Worm (Caenorhabditis elegans): ENCODE data around the gene srd-21.
"Not testable (repeated sequence)": the region's sequence is repeated elsewhere in the genome, so short reads cannot be mapped to it uniquely, and the experiment has no call there.

The srd-21 gene

DNA sequence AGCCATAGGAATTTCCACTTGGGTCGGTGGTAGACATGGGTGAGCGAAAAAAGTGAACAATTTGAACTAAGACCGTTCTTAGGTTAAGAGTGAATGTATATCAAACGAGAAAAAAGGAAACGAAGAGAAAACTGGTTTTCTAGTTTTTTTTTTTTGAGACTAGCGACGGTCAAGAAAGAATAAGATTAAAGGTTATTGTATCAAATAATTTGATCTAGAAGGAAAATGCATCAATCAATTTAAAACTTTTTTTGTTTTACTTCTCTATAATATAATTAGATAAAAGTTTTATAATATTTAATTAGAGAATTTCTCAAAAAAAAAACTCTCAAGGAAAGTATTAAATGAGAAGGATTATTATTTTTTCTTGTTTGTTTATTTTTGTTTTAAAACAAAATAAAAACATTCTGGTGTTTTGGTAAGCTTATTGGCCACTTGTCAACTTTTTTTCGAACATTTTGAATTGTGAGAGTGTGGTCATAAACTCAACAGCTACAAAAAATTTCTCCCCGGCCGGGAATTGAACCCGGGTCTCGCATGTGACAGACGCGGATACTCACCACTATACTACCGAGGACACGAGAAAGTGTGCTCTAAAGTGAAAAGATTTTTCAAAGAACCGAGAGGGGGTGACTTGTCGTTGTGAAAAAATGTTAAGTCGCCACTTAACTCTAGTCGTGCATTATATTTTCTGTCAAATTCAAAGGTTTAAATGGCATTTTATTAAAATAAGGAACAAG is 15.7 kb downstream of the srd-21 start, which contains the start of gene W06G6.17:
W06G6.17 (minus strand) TSS at position 51 of the 740 bp plus-strand sequence.
- TF ChIP-seq zag-1 (tag; optimal IDR thresholded peaks at IDR 0.05) = no peak
- peak; percentile 11 for TF ChIP-seq elt-2 (tag; optimal IDR thresholded peaks at IDR 0.05)

DNA sequence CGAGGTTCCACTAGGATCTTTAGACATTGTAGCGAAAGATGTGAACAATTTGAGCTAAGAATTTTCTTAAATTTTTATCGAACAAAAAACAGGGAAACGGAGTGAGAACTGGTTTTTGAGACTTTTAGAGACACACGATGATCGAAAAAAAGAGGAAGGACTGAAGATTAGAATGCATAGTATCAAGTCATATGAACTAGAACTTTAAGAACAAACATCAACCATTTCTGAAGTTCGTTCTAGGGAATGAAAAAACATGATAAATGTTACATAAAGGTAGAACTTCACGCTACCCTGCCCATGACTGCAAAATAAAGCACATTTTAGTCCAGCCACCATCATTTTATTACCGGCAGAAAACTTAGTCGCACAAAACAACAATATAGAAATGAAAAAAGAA is 16.7 kb downstream of the srd-21 start, which contains the start of gene W06G6.9:
W06G6.9 (minus strand) TSS at position 101 of the 400 bp plus-strand sequence.
- TF ChIP-seq ztf-11 (tag; optimal IDR thresholded peaks at IDR 0.05) (no peak), nhr-43 (tag; optimal IDR thresholded peaks at IDR 0.05; ENCODE audit: poor library complexity, severe bottlenecking) (no peak), pqm-1 (tag; optimal IDR thresholded peaks at IDR 0.05) (no peak), nhr-12 (tag; optimal IDR thresholded peaks at IDR 0.05) (no peak), daf-12 (tag; optimal IDR thresholded peaks at IDR 0.05) (no peak), lin-15B (tag; optimal IDR thresholded peaks at IDR 0.05) (no peak), nhr-25 (tag; optimal IDR thresholded peaks at IDR 0.05) (no peak), eor-1 (tag; optimal IDR thresholded peaks at IDR 0.05) (no peak), ztf-4 (tag; optimal IDR thresholded peaks at IDR 0.05) (no peak), nhr-11 (tag; optimal IDR thresholded peaks at IDR 0.05) (no peak), zag-1 (tag; optimal IDR thresholded peaks at IDR 0.05) (no peak), mml-1 (tag; optimal IDR thresholded peaks at IDR 0.05) (no peak), fkh-2 (tag; optimal IDR thresholded peaks at IDR 0.05) (no peak), R02D3.7 (tag; optimal IDR thresholded peaks at IDR 0.05) (no peak), ceh-28 (tag; optimal IDR thresholded peaks at IDR 0.05) (no peak)

DNA sequence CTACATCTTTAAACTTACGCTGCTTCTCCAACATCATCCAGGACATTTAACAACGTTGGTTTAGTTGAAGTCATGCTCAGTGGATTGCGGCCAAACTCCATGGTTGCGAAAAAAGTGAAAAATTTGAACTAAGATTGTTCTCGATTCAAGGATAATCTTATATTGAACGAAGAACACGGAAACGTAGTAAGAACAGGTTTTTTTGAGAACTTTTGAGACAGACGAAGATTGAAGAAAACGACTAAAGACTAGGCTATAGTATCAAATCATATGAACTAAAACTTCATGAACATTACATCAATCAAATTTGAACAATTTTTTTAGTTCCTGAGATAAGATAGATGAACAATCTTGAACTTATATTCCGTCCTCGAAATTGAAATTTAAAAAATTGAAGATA is 17.4 kb downstream of the srd-21 start, which contains the start of gene W06G6.10:
W06G6.10 (minus strand) TSS at position 101 of the 400 bp plus-strand sequence.
- TF ChIP-seq ceh-16 (tag; optimal IDR thresholded peaks at IDR 0.05) = no peak
- no peak for TF ChIP-seq ama-1 (optimal IDR thresholded peaks at IDR 0.05)
- TF ChIP-seq tbx-2 (tag; optimal IDR thresholded peaks at IDR 0.05) = no peak
- TF ChIP-seq lin-15B (tag; optimal IDR thresholded peaks at IDR 0.05) = no peak
- no peak for TF ChIP-seq ztf-11 (tag; optimal IDR thresholded peaks at IDR 0.05)
- TF ChIP-seq nhr-67 (tag; optimal IDR thresholded peaks at IDR 0.05) = no peak
- TF ChIP-seq lsy-12 (tag; optimal IDR thresholded peaks at IDR 0.05) = no peak
- no peak for TF ChIP-seq ceh-28 (tag; optimal IDR thresholded peaks at IDR 0.05)
- no peak for TF ChIP-seq ceh-9 (tag; optimal IDR thresholded peaks at IDR 0.05)
- no peak for TF ChIP-seq elt-2 (tag; optimal IDR thresholded peaks at IDR 0.05)
- TF ChIP-seq sea-2 (GFP tag; optimal IDR thresholded peaks at IDR 0.05) = no peak
- TF ChIP-seq jun-1 (tag; optimal IDR thresholded peaks at IDR 0.05) = no peak
- no peak for TF ChIP-seq daf-12 (tag; optimal IDR thresholded peaks at IDR 0.05)
- TF ChIP-seq egl-27 (tag; optimal IDR thresholded peaks at IDR 0.05) = no peak
- no peak for TF ChIP-seq mdl-1 (tag; optimal IDR thresholded peaks at IDR 0.05)
- TF ChIP-seq nhr-11 (tag; optimal IDR thresholded peaks at IDR 0.05) = no peak

ce11 chrV:16648317-16649018 is 18.8 kb downstream of the srd-21 start, which contains the start of gene W06G6.20:
W06G6.20 (minus strand) TSS chrV:16648367.
- TF ChIP-seq nhr-25 (tag; optimal IDR thresholded peaks at IDR 0.05) = no peak
- peak; percentile 12 for TF ChIP-seq elt-2 (tag; optimal IDR thresholded peaks at IDR 0.05)

DNA sequence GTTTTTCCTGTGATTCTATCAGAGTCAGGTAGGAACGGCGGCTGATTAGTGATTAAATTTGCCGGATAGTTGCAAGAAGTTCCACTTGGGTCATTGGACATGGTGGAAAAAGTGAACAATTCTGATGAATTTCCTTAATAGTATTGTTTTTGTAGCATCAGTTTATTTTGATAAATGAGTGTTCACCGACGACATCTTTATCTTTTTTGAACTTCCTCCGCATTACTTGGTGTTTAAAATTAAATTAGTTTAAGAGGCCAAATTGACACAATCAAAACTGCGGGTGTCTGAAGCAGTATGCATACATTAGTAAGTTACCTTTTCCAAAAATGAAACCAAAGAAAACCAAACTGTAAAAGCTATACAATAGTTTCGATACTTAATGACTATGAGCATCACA is 19.5 kb downstream of the srd-21 start, which contains the start of gene W06G6.11:
W06G6.11 (minus strand) TSS at position 101 of the 400 bp plus-strand sequence.
- not testable (repeated sequence) for TF ChIP-seq nhr-12, egl-5, skn-1 (tag; optimal IDR thresholded peaks at IDR 0.05)

ce11 chrV:16654242-16654641 is 24.5 kb downstream of the srd-21 start, which contains the start of gene W06G6.15:
W06G6.15 (plus strand) TSS chrV:16654542.
- not testable (repeated sequence) for TF ChIP-seq nhr-12 (tag; optimal IDR thresholded peaks at IDR 0.05); nfya-1 (tag; optimal IDR thresholded peaks at IDR 0.05; ENCODE audit: insufficient read depth); nhr-28 (tag; optimal IDR thresholded peaks at IDR 0.05)

Measured in whole organism, L3 larva.